Fruit fly (Drosophila melanogaster) whole organism, embryonic: Measurements from ENCODE around the gene Rab40.
A peak's percentile ranks its signal among the peaks of the same experiment; 100 is the strongest.

Source experiments
- Antp ChIP-seq: fragments of 200-800 bp; sonication (Bioruptor generic); optimal IDR thresholded peaks from 3 replicates; lab custom pipeline; 2016; ENCODE audit warnings: missing biosample characterization, missing genetic modification characterization
- Bdp1 ChIP-seq: fragments of 200-800 bp; sonication (Bioruptor generic); optimal IDR thresholded peaks from 3 replicates; lab custom pipeline; 2016; ENCODE audit warnings: missing biosample characterization, missing genetic modification characterization
- Bgb ChIP-seq: fragments of 200-800 bp; sonication (Bioruptor generic); IDR thresholded peaks from 2 replicates; pipeline ENCODE4 v1.3.6; 2022; ENCODE audit warnings: missing biosample characterization, missing genetic modification characterization; ENCODE audit not compliant: partially characterized antibody
- Blimp-1 ChIP-seq: fragments of 200-800 bp; sonication (Bioruptor generic); optimal IDR thresholded peaks from 3 replicates; lab custom pipeline; 2018; ENCODE audit warnings: missing biosample characterization, missing genetic modification characterization, mild to moderate bottlenecking, moderate library complexity, missing genetic modification reagents
- CG11093 ChIP-seq: fragments of 200-800 bp; sonication (Bioruptor generic); IDR thresholded peaks from 3 replicates; pipeline ENCODE4 v1.3.6; 2022; ENCODE audit warnings: missing biosample characterization, missing genetic modification characterization
- CG14710 ChIP-seq: fragments of 200-800 bp; sonication (Bioruptor generic); optimal IDR thresholded peaks from 3 replicates; lab custom pipeline; 2019; ENCODE audit warnings: missing biosample characterization, mild to moderate bottlenecking, missing genetic modification characterization, moderate library complexity
- CG17328 ChIP-seq: fragments of 200-800 bp; sonication (Bioruptor generic); IDR thresholded peaks from 2 replicates; pipeline ENCODE4 v1.3.6; 2022; ENCODE audit warnings: missing biosample characterization, missing genetic modification characterization
- CG17829 ChIP-seq: fragments of 200-800 bp; optimal IDR thresholded peaks from 2 replicates; lab custom pipeline; 2019; ENCODE audit warnings: missing biosample characterization, mild to moderate bottlenecking, missing genetic modification characterization, moderate library complexity
- CG1792 ChIP-seq: fragments of 200-800 bp; sonication (Bioruptor generic); optimal IDR thresholded peaks from 2 replicates; lab custom pipeline; 2016; ENCODE audit warnings: missing biosample characterization, missing genetic modification characterization
- CG30431 ChIP-seq: fragments of 200-800 bp; sonication (Bioruptor generic); optimal IDR thresholded peaks from 2 replicates; lab custom pipeline; 2017; ENCODE audit warnings: missing biosample characterization, missing genetic modification characterization
- CG3281 ChIP-seq: fragments of 200-800 bp; sonication (Bioruptor generic); optimal IDR thresholded peaks from 3 replicates; lab custom pipeline; 2017; ENCODE audit warnings: missing biosample characterization, mild to moderate bottlenecking, missing genetic modification characterization
- CG4360 ChIP-seq: fragments of 200-800 bp; sonication (Bioruptor generic); IDR thresholded peaks from 2 replicates; pipeline ENCODE4 v1.3.6; 2022; ENCODE audit warnings: missing biosample characterization, missing genetic modification characterization
- CG4854 ChIP-seq: fragments of 200-800 bp; sonication (Bioruptor generic); optimal IDR thresholded peaks from 2 replicates; lab custom pipeline; 2016; ENCODE audit warnings: missing biosample characterization, missing genetic modification characterization, inconsistent platforms
- CG6254 ChIP-seq: fragments of 200-800 bp; sonication (Bioruptor generic); optimal IDR thresholded peaks from 3 replicates; lab custom pipeline; 2017; ENCODE audit warnings: mild to moderate bottlenecking, missing biosample characterization, missing genetic modification reagents, missing genetic modification characterization
- CG6791 ChIP-seq: fragments of 200-800 bp; sonication (Bioruptor generic); IDR thresholded peaks from 3 replicates; pipeline ENCODE4 v1.3.6; 2022; ENCODE audit warnings: missing biosample characterization, missing genetic modification characterization; ENCODE audit not compliant: partially characterized antibody
- CG7271 ChIP-seq: fragments of 200-800 bp; sonication (Bioruptor generic); optimal IDR thresholded peaks from 2 replicates; lab custom pipeline; 2018; ENCODE audit warnings: missing biosample characterization, mild to moderate bottlenecking, missing genetic modification characterization, moderate library complexity
- CG7745 ChIP-seq: fragments of 200-800 bp; sonication (Bioruptor generic); optimal IDR thresholded peaks from 2 replicates; lab custom pipeline; 2018; ENCODE audit warnings: missing biosample characterization, mild to moderate bottlenecking, missing genetic modification characterization, moderate library complexity
- CG9817 ChIP-seq: fragments of 200-800 bp; sonication (Bioruptor generic); optimal IDR thresholded peaks from 2 replicates; lab custom pipeline; 2018; ENCODE audit warnings: missing biosample characterization, mild to moderate bottlenecking, missing genetic modification characterization, moderate library complexity
- D19B ChIP-seq: fragments of 200-800 bp; sonication (Bioruptor generic); optimal IDR thresholded peaks from 2 replicates; lab custom pipeline; 2017; ENCODE audit warnings: missing biosample characterization, mild to moderate bottlenecking, missing genetic modification characterization
- Dip2 ChIP-seq: fragments of 200-800 bp; sonication (Bioruptor generic); IDR thresholded peaks from 2 replicates; pipeline ENCODE4 v1.3.6; 2022; ENCODE audit warnings: missing biosample characterization, missing genetic modification characterization
- HLH54F ChIP-seq: fragments of 200-800 bp; sonication (Bioruptor generic); optimal IDR thresholded peaks from 3 replicates; lab custom pipeline; 2016; ENCODE audit warnings: missing biosample characterization, missing genetic modification characterization
- Hr78 ChIP-seq, 2 experiments: fragments of 200-800 bp in 1 of 2; fragments of >200 bp in 1 of 2; sonication (Bioruptor generic) in 1 of 2; optimal IDR thresholded peaks; 2 replicates each; lab custom pipeline; 2017 to 2019; ENCODE audit warnings: missing biosample characterization in 2 of 2, missing genetic modification characterization in 2 of 2, mild to moderate bottlenecking in 1 of 2, moderate library complexity in 1 of 2
- Kr ChIP-seq: fragments of 200-800 bp; sonication (Bioruptor generic); optimal IDR thresholded peaks from 2 replicates; lab custom pipeline; 2017; ENCODE audit warnings: missing biosample characterization, mild to moderate bottlenecking, missing genetic modification characterization
- Mad ChIP-seq: fragments of 200-800 bp; sonication (Bioruptor generic); optimal IDR thresholded peaks from 2 replicates; lab custom pipeline; 2016; ENCODE audit warnings: missing biosample characterization, missing genetic modification characterization
- NfI ChIP-seq: fragments of 200-800 bp; sonication (Bioruptor generic); optimal IDR thresholded peaks from 3 replicates; lab custom pipeline; 2018; ENCODE audit warnings: missing biosample characterization, mild to moderate bottlenecking, missing genetic modification characterization, moderate library complexity
- Side ChIP-seq: fragments of 200-800 bp; sonication (Bioruptor generic); optimal IDR thresholded peaks from 2 replicates; lab custom pipeline; 2016; ENCODE audit warnings: missing biosample characterization, missing genetic modification characterization
- al ChIP-seq: fragments of 200-800 bp; sonication (Bioruptor generic); IDR thresholded peaks from 2 replicates; pipeline ENCODE4 v1.3.6; 2022; ENCODE audit warnings: missing biosample characterization, missing genetic modification characterization
- chn ChIP-seq: fragments of 200-800 bp; sonication (Bioruptor generic); optimal IDR thresholded peaks from 2 replicates; lab custom pipeline; 2016; ENCODE audit warnings: missing biosample characterization, missing genetic modification characterization
- croc ChIP-seq: fragments of 200-800 bp; sonication (Bioruptor generic); conservative IDR thresholded peaks from 3 replicates; pipeline ENCODE4 v1.3.6; 2022; ENCODE audit warnings: missing biosample characterization, missing genetic modification characterization
- dmrt99B ChIP-seq: fragments of 200-800 bp; sonication (Bioruptor generic); optimal IDR thresholded peaks from 2 replicates; lab custom pipeline; 2018; ENCODE audit warnings: missing biosample characterization, mild to moderate bottlenecking, missing genetic modification characterization, moderate library complexity
- dpn ChIP-seq, 2 experiments: fragments of 200-800 bp; sonication (Bioruptor generic); optimal IDR thresholded peaks; 3 replicates each; lab custom pipeline; 2016; ENCODE audit warnings: missing biosample characterization in 2 of 2, missing genetic modification characterization in 2 of 2
- fd3F ChIP-seq: fragments of 200-800 bp; sonication (Bioruptor generic); optimal IDR thresholded peaks from 2 replicates; lab custom pipeline; 2018; ENCODE audit warnings: missing biosample characterization, mild to moderate bottlenecking, missing genetic modification characterization, moderate library complexity
- fd64A ChIP-seq: fragments of 200-800 bp; sonication (Bioruptor generic); optimal IDR thresholded peaks from 3 replicates; lab custom pipeline; 2018; ENCODE audit warnings: missing biosample characterization, mild to moderate bottlenecking, missing genetic modification characterization
- hkb ChIP-seq, 2 experiments: fragments of 200-800 bp in 1 of 2; fragments of >200 bp in 1 of 2; sonication (Bioruptor generic) in 1 of 2; IDR thresholded peaks in 1 of 2; optimal IDR thresholded peaks in 1 of 2; 2 replicates each; pipeline versions ENCODE4 v1.3.6 to Lab custom; 2017 to 2022; ENCODE audit warnings: missing biosample characterization in 1 of 2, missing genetic modification characterization in 1 of 2
- lab ChIP-seq: fragments of 200-800 bp; sonication (Bioruptor generic); optimal IDR thresholded peaks from 3 replicates; lab custom pipeline; 2017; ENCODE audit warnings: missing biosample characterization, missing genetic modification characterization, mild to moderate bottlenecking, moderate library complexity, missing genetic modification reagents
- luna ChIP-seq: fragments of 200-800 bp; sonication (Bioruptor generic); optimal IDR thresholded peaks from 2 replicates; lab custom pipeline; 2016; ENCODE audit warnings: missing biosample characterization, missing genetic modification characterization
- onecut ChIP-seq: fragments of 200-800 bp; sonication (Bioruptor generic); IDR thresholded peaks from 2 replicates; pipeline ENCODE4 v1.3.6; 2022; ENCODE audit warnings: missing biosample characterization, missing genetic modification characterization
- pnt ChIP-seq: fragments of 200-800 bp; sonication (Bioruptor generic); optimal IDR thresholded peaks from 3 replicates; lab custom pipeline; 2016; ENCODE audit warnings: missing biosample characterization, missing genetic modification characterization
- pum ChIP-seq: fragments of 200-800 bp; sonication (Bioruptor generic); optimal IDR thresholded peaks from 2 replicates; lab custom pipeline; 2016; ENCODE audit warnings: missing biosample characterization, missing genetic modification characterization
- ranshi ChIP-seq: fragments of 200-800 bp; sonication (Bioruptor generic); IDR thresholded peaks from 2 replicates; pipeline ENCODE4 v1.3.6; 2022; ENCODE audit warnings: missing biosample characterization, missing genetic modification characterization
- schlank ChIP-seq: fragments of 200-800 bp; sonication (Bioruptor generic); optimal IDR thresholded peaks from 2 replicates; lab custom pipeline; 2018; ENCODE audit warnings: missing biosample characterization, mild to moderate bottlenecking, missing genetic modification characterization
- sens-2 ChIP-seq: fragments of 200-800 bp; sonication (Bioruptor generic); IDR thresholded peaks from 2 replicates; pipeline ENCODE4 v1.3.6; 2022; ENCODE audit warnings: missing biosample characterization, missing genetic modification characterization
- slou ChIP-seq: fragments of 200-800 bp; sonication (Bioruptor generic); optimal IDR thresholded peaks from 3 replicates; lab custom pipeline; 2016; ENCODE audit warnings: missing biosample characterization, missing genetic modification characterization
- sna ChIP-seq: fragments of 200-800 bp; sonication (Bioruptor generic); IDR thresholded peaks from 2 replicates; pipeline ENCODE4 v1.3.6; 2022; ENCODE audit warnings: missing biosample characterization, missing genetic modification characterization; ENCODE audit not compliant: partially characterized antibody
- ssp ChIP-seq: fragments of 200-800 bp; sonication (Bioruptor generic); IDR thresholded peaks from 2 replicates; pipeline ENCODE4 v1.3.6; 2022; ENCODE audit warnings: missing biosample characterization, missing genetic modification characterization
- stwl ChIP-seq: fragments of 200-800 bp; sonication (Bioruptor generic); optimal IDR thresholded peaks from 3 replicates; lab custom pipeline; 2018; ENCODE audit warnings: missing biosample characterization, mild to moderate bottlenecking, missing genetic modification characterization, moderate library complexity
- tgo ChIP-seq: fragments of 200-800 bp; sonication (Bioruptor generic); IDR thresholded peaks from 3 replicates; pipeline ENCODE4 v1.3.6; 2022; ENCODE audit warnings: missing biosample characterization, missing genetic modification characterization
- trem ChIP-seq: fragments of 200-800 bp; optimal IDR thresholded peaks from 3 replicates; lab custom pipeline; 2019; ENCODE audit warnings: missing biosample characterization, mild to moderate bottlenecking, missing genetic modification characterization, moderate library complexity
- unc-4 ChIP-seq: fragments of 200-800 bp; sonication (Bioruptor generic); IDR thresholded peaks from 2 replicates; pipeline ENCODE4 v1.3.6; 2022; ENCODE audit warnings: missing biosample characterization, missing genetic modification characterization; ENCODE audit not compliant: partially characterized antibody
- wor ChIP-seq: fragments of 200-800 bp; sonication (Bioruptor generic); IDR thresholded peaks from 2 replicates; pipeline ENCODE4 v1.3.6; 2022; ENCODE audit warnings: missing biosample characterization, missing genetic modification characterization

Gene Rab40

DNA sequence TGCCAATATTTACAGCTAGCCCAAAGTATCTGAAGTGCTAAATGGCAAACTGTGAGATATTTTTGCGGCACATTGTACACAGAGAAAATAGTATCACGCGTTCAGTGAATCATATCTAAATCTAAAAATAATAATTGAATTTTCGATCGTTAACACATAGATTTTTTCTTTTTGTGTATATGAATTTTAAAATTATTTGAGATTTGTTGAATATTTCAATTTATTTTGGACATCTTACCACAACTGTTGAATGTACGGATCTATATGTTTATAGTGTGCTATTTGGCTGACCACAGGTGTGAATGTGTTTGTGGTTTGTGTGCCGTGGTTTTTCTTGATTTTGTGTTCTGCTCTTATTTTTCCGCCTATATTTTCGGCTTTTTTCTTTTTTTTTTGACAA lies 6.9 kb upstream of the Rab40 start (continued):
- TF ChIP-seq Side (GFP tag; lab: Kevin White, UChicago): no peak
- TF ChIP-seq stwl (tag; lab: Kevin White, UChicago): no peak
- TF ChIP-seq CG6791 (GFP tag; lab: Robert Waterston, UW): no peak; the same call in 2 of the 3 replicates
- TF ChIP-seq CG4360: no peak
- TF ChIP-seq CG9817 (tag; lab: Kevin White, UChicago): peak; percentile 60
- TF ChIP-seq wor (GFP tag; lab: Robert Waterston, UW): 0 out of 2 replicates have a peak, but pooled peaks have one; percentile 22
- peak; percentile 4 for TF ChIP-seq schlank (tag; lab: Kevin White, UChicago)
- no peak for TF ChIP-seq Kr (GFP tag; lab: Kevin White, UChicago)
- TF ChIP-seq D19B (GFP tag; lab: Kevin White, UChicago): peak; percentile 54
- peak; percentile 67 for TF ChIP-seq CG3281 (GFP tag; lab: Kevin White, UChicago)
- peak; percentile 75 for TF ChIP-seq lab (GFP tag; lab: Kevin White, UChicago)
- peak; percentile 41 for TF ChIP-seq pum (GFP tag; lab: Kevin White, UChicago)
- peak; percentile 57 for TF ChIP-seq dmrt99B (tag; lab: Kevin White, UChicago)
- TF ChIP-seq trem (tag; lab: Kevin White, UChicago): no peak
- TF ChIP-seq Bdp1 (GFP tag; lab: Kevin White, UChicago): no peak
- TF ChIP-seq al (GFP tag; lab: Robert Waterston, UW): peak; percentile 60
- peak; percentile 46; the same call in 1 of the 3 replicates for TF ChIP-seq tgo (GFP tag; lab: Robert Waterston, UW)
- peak; percentile 16 for TF ChIP-seq CG14710 (tag; lab: Kevin White, UChicago)
- TF ChIP-seq CG7745 (tag; lab: Kevin White, UChicago): no peak
- TF ChIP-seq CG7271: no peak
- TF ChIP-seq sens-2 (GFP tag; lab: Robert Waterston, UW): no peak
- TF ChIP-seq slou (GFP tag; lab: Kevin White, UChicago): no peak
- no peak for TF ChIP-seq Bgb (GFP tag; lab: Robert Waterston, UW)
- no peak for TF ChIP-seq CG6254 (GFP tag; lab: Kevin White, UChicago)
- TF ChIP-seq CG4854 (GFP tag; lab: Kevin White, UChicago): peak; percentile 6
- no peak for TF ChIP-seq luna (GFP tag; lab: Kevin White, UChicago)
- TF ChIP-seq Dip2 (GFP tag; lab: Robert Waterston, UW): no peak
- no peak for TF ChIP-seq fd64A (GFP tag; lab: Kevin White, UChicago)
- no peak for TF ChIP-seq ranshi (GFP tag; lab: Robert Waterston, UW)
- TF ChIP-seq CG30431 (GFP tag; lab: Kevin White, UChicago): no peak
- no peak for TF ChIP-seq CG17328 (GFP tag; lab: Robert Waterston, UW)
- no peak for TF ChIP-seq hkb (optimal IDR thresholded peaks at IDR 0.05; lab: Kevin White, UChicago)
- peak; percentile 10; the same call in 1 of the 2 replicates for TF ChIP-seq hkb (GFP tag; IDR thresholded peaks at IDR 0.05; lab: Robert Waterston, UW)
- TF ChIP-seq unc-4 (GFP tag; lab: Robert Waterston, UW): no peak
- no peak for TF ChIP-seq CG17829 (tag; lab: Kevin White, UChicago)
- TF ChIP-seq croc (GFP tag; lab: Robert Waterston, UW): no peak
- TF ChIP-seq chn: no peak
- no peak for TF ChIP-seq onecut (GFP tag; lab: Robert Waterston, UW)
- TF ChIP-seq CG11093: no peak
- peak; percentile 46 for TF ChIP-seq Blimp-1 (GFP tag; lab: Kevin White, UChicago)
- TF ChIP-seq fd3F (GFP tag; lab: Kevin White, UChicago): peak; percentile 24
- peak; percentile 55 for TF ChIP-seq NfI (GFP tag; lab: Kevin White, UChicago)
- no peak for TF ChIP-seq pnt (GFP tag; lab: Kevin White, UChicago)
- peak; percentile 14 for TF ChIP-seq Antp
- TF ChIP-seq Hr78 (GFP tag; optimal IDR thresholded peaks at IDR 0.05; lab: Kevin White, UChicago): no peak
- TF ChIP-seq HLH54F (GFP tag; lab: Kevin White, UChicago): peak; percentile 43
- no peak for TF ChIP-seq CG1792
- TF ChIP-seq dpn (GFP tag; optimal IDR thresholded peaks at IDR 0.05; lab: Kevin White, UChicago): peak; percentile 64 to 65
- peak; percentile 31 for TF ChIP-seq Mad (GFP tag; lab: Kevin White, UChicago)
- TF ChIP-seq sna (GFP tag; lab: Robert Waterston, UW): no peak
- peak; percentile 17; the same call in 1 of the 2 replicates for TF ChIP-seq ssp (GFP tag; lab: Robert Waterston, UW)
